Fruit fly (Drosophila melanogaster) whole organism, prepupa: ENCODE results near the gene Had1.

Experiments
- Blimp-1 ChIP-seq: fragments of 200-800 bp; sonication (Bioruptor generic); optimal IDR thresholded peaks from 3 replicates; lab custom pipeline; 2017; ENCODE audit warnings: missing biosample characterization, missing genetic modification characterization, mild to moderate bottlenecking, moderate library complexity, missing genetic modification reagents
- CG10631 ChIP-seq: fragments of 200-800 bp; sonication (Bioruptor generic); optimal IDR thresholded peaks from 2 replicates; lab custom pipeline; 2016; ENCODE audit warnings: missing biosample characterization, missing genetic modification characterization
- CG10669 ChIP-seq: fragments of 200-800 bp; sonication (Bioruptor generic); optimal IDR thresholded peaks from 3 replicates; lab custom pipeline; 2018; ENCODE audit warnings: missing biosample characterization, mild to moderate bottlenecking, missing genetic modification characterization, moderate library complexity
- CG11762 ChIP-seq: fragments of 200-800 bp; sonication (Bioruptor generic); optimal IDR thresholded peaks from 3 replicates; lab custom pipeline; 2016; ENCODE audit warnings: missing biosample characterization, missing genetic modification characterization; ENCODE audit not compliant: insufficient read depth
- CG15336 ChIP-seq: fragments of 200-800 bp; sonication (Bioruptor generic); IDR thresholded peaks from 2 replicates; pipeline ENCODE4 v1.3.6; 2022; ENCODE audit warnings: missing biosample characterization, missing genetic modification characterization
- CG1621 ChIP-seq: fragments of 200-800 bp; sonication (Bioruptor generic); optimal IDR thresholded peaks from 3 replicates; lab custom pipeline; 2018; ENCODE audit warnings: missing biosample characterization, mild to moderate bottlenecking, missing genetic modification characterization
- CG3032 ChIP-seq: fragments of 200-800 bp; optimal IDR thresholded peaks from 2 replicates; lab custom pipeline; 2019; ENCODE audit warnings: missing biosample characterization, mild to moderate bottlenecking, missing genetic modification characterization, moderate library complexity
- CG31627 ChIP-seq: fragments of 200-800 bp; sonication (Bioruptor generic); optimal IDR thresholded peaks from 3 replicates; lab custom pipeline; 2016; ENCODE audit warnings: missing biosample characterization, missing genetic modification characterization
- CG34406 ChIP-seq: fragments of 200-800 bp; sonication (Bioruptor generic); optimal IDR thresholded peaks from 3 replicates; lab custom pipeline; 2016; ENCODE audit warnings: missing biosample characterization, missing genetic modification characterization
- CG4318 ChIP-seq: fragments of 200-800 bp; sonication (Bioruptor generic); optimal IDR thresholded peaks from 3 replicates; lab custom pipeline; 2017; ENCODE audit warnings: missing biosample characterization, mild to moderate bottlenecking, missing genetic modification characterization
- CG6808 ChIP-seq: fragments of 200-800 bp; sonication (Bioruptor generic); optimal IDR thresholded peaks from 3 replicates; lab custom pipeline; 2017; ENCODE audit warnings: missing biosample characterization, missing genetic modification characterization, mild to moderate bottlenecking, moderate library complexity, missing genetic modification reagents
- CG7368 ChIP-seq: fragments of 200-800 bp; sonication (Bioruptor generic); optimal IDR thresholded peaks from 3 replicates; lab custom pipeline; 2016; ENCODE audit warnings: missing biosample characterization, missing genetic modification characterization
- CG8119 ChIP-seq: fragments of 200-800 bp; sonication (Bioruptor generic); IDR thresholded peaks from 3 replicates; pipeline ENCODE4 v1.3.6; 2022; ENCODE audit warnings: missing biosample characterization, missing genetic modification characterization
- CG8319 ChIP-seq: fragments of 200-800 bp; sonication (Bioruptor generic); optimal IDR thresholded peaks from 3 replicates; lab custom pipeline; 2016; ENCODE audit warnings: missing biosample characterization, missing genetic modification characterization
- CG8632 ChIP-seq: fragments of 200-800 bp; sonication (Bioruptor generic); optimal IDR thresholded peaks from 3 replicates; lab custom pipeline; 2016; ENCODE audit warnings: missing biosample characterization, missing genetic modification characterization
- CG9139 ChIP-seq: fragments of 200-800 bp; sonication (Bioruptor generic); optimal IDR thresholded peaks from 3 replicates; lab custom pipeline; 2017; ENCODE audit warnings: missing biosample characterization, mild to moderate bottlenecking, missing genetic modification characterization
- Eip75B ChIP-seq: fragments of 200-800 bp; sonication (Bioruptor generic); optimal IDR thresholded peaks from 3 replicates; lab custom pipeline; 2016; ENCODE audit warnings: missing biosample characterization, missing genetic modification characterization
- Eip78C ChIP-seq: fragments of 200-800 bp; sonication (Bioruptor generic); peaks from one replicate; lab custom pipeline; 2016; ENCODE audit warnings: missing biosample characterization, missing genetic modification characterization
- Ets21C ChIP-seq: fragments of 200-800 bp; sonication (Bioruptor generic); optimal IDR thresholded peaks from 3 replicates; lab custom pipeline; 2016; ENCODE audit warnings: missing biosample characterization, missing genetic modification characterization
- Ets96B ChIP-seq: fragments of 200-800 bp; optimal IDR thresholded peaks from 2 replicates; lab custom pipeline; 2019; ENCODE audit warnings: missing biosample characterization, mild to moderate bottlenecking, missing genetic modification characterization, moderate library complexity
- Gug ChIP-seq: fragments of 200-800 bp; sonication (Bioruptor generic); IDR thresholded peaks from 2 replicates; pipeline ENCODE4 v1.3.6; 2022; ENCODE audit warnings: missing biosample characterization, missing genetic modification characterization
- Hr4 ChIP-seq: fragments of 200-800 bp; sonication (Bioruptor generic); optimal IDR thresholded peaks from 3 replicates; lab custom pipeline; 2016; ENCODE audit warnings: missing biosample characterization, missing genetic modification characterization
- Met ChIP-seq: fragments of 200-800 bp; sonication (Bioruptor generic); optimal IDR thresholded peaks from 3 replicates; lab custom pipeline; 2016; ENCODE audit warnings: missing biosample characterization, missing genetic modification characterization
- Sox15 ChIP-seq: fragments of 200-800 bp; sonication (Bioruptor generic); optimal IDR thresholded peaks from 3 replicates; lab custom pipeline; 2016; ENCODE audit warnings: missing biosample characterization, missing genetic modification characterization
- acj6 ChIP-seq: fragments of 200-800 bp; sonication (Bioruptor generic); optimal IDR thresholded peaks from 3 replicates; lab custom pipeline; 2016; ENCODE audit warnings: missing biosample characterization, missing genetic modification characterization
- dac ChIP-seq: fragments of 200-800 bp; sonication (Bioruptor generic); optimal IDR thresholded peaks from 2 replicates; lab custom pipeline; 2017; ENCODE audit warnings: missing biosample characterization, mild to moderate bottlenecking, missing genetic modification characterization
- dsx ChIP-seq: fragments of 200-800 bp; optimal IDR thresholded peaks from 3 replicates; lab custom pipeline; 2019; ENCODE audit warnings: missing biosample characterization, mild to moderate bottlenecking, missing genetic modification characterization, moderate library complexity; ENCODE audit not compliant: poor library complexity, severe bottlenecking
- esn ChIP-seq: fragments of 200-800 bp; sonication (Bioruptor generic); optimal IDR thresholded peaks from 2 replicates; lab custom pipeline; 2016; ENCODE audit warnings: missing biosample characterization, mild to moderate bottlenecking, missing genetic modification characterization, moderate library complexity
- fd85E ChIP-seq: fragments of 200-800 bp; sonication (Bioruptor generic); optimal IDR thresholded peaks from 3 replicates; lab custom pipeline; 2016; ENCODE audit warnings: missing biosample characterization, missing genetic modification characterization
- fkh ChIP-seq: fragments of 200-800 bp; sonication (Bioruptor generic); optimal IDR thresholded peaks from 3 replicates; lab custom pipeline; 2017; ENCODE audit warnings: missing biosample characterization, mild to moderate bottlenecking, missing genetic modification characterization, moderate library complexity
- lz ChIP-seq: fragments of 200-800 bp; sonication (Bioruptor generic); optimal IDR thresholded peaks from 3 replicates; lab custom pipeline; 2016; ENCODE audit warnings: missing biosample characterization, missing genetic modification characterization
- net ChIP-seq: fragments of 200-800 bp; sonication (Bioruptor generic); optimal IDR thresholded peaks from 3 replicates; lab custom pipeline; 2016; ENCODE audit warnings: missing biosample characterization, missing genetic modification characterization
- pdm3 ChIP-seq: fragments of 200-800 bp; sonication (Bioruptor generic); optimal IDR thresholded peaks from 3 replicates; lab custom pipeline; 2016; ENCODE audit warnings: missing biosample characterization, missing genetic modification characterization
- salr ChIP-seq, 2 experiments: fragments of 200-800 bp; sonication (Bioruptor generic); optimal IDR thresholded peaks; 3 replicates each; lab custom pipeline; 2016 to 2018; ENCODE audit warnings: missing biosample characterization in 2 of 2, missing genetic modification characterization in 2 of 2, mild to moderate bottlenecking in 1 of 2
- spab ChIP-seq: fragments of 200-800 bp; sonication (Bioruptor generic); optimal IDR thresholded peaks from 2 replicates; lab custom pipeline; 2017; ENCODE audit warnings: missing biosample characterization, mild to moderate bottlenecking, missing genetic modification characterization, missing genetic modification reagents
- svp ChIP-seq: fragments of 200-800 bp; sonication (Bioruptor generic); peaks from one replicate; lab custom pipeline; 2016; ENCODE audit warnings: missing biosample characterization, missing genetic modification characterization

Had1 gene

dm6 chrX:16318858-16319557, 10.5 kb upstream of the Had1 start (continued):
- TF ChIP-seq CG1621 (peak; percentile 52), CG31627 (peak; percentile 65), Ets21C (GFP tag; lab: Kevin White, UChicago) (peak; percentile 50), lz (GFP tag; lab: Kevin White, UChicago) (peak; percentile 42), CG15336 (GFP tag; lab: Robert Waterston, UW) (peak; percentile 75), CG9139 (GFP tag; lab: Kevin White, UChicago) (no peak), Eip78C (GFP tag; lab: Kevin White, UChicago) (peak; percentile 95), CG11762 (GFP tag; lab: Kevin White, UChicago) (peak; percentile 69), CG7368 (GFP tag; lab: Kevin White, UChicago) (no peak), CG4318 (GFP tag; lab: Kevin White, UChicago) (peak; percentile 58), Blimp-1 (GFP tag; lab: Kevin White, UChicago) (no peak), CG3032 (tag; lab: Kevin White, UChicago) (peak; percentile 76), CG34406 (GFP tag; lab: Kevin White, UChicago) (peak; percentile 40), Sox15 (GFP tag; lab: Kevin White, UChicago) (peak; percentile 60), Gug (peak; percentile 76)
- TF ChIP-seq, all 60 proteins: peak for 47

DNA sequence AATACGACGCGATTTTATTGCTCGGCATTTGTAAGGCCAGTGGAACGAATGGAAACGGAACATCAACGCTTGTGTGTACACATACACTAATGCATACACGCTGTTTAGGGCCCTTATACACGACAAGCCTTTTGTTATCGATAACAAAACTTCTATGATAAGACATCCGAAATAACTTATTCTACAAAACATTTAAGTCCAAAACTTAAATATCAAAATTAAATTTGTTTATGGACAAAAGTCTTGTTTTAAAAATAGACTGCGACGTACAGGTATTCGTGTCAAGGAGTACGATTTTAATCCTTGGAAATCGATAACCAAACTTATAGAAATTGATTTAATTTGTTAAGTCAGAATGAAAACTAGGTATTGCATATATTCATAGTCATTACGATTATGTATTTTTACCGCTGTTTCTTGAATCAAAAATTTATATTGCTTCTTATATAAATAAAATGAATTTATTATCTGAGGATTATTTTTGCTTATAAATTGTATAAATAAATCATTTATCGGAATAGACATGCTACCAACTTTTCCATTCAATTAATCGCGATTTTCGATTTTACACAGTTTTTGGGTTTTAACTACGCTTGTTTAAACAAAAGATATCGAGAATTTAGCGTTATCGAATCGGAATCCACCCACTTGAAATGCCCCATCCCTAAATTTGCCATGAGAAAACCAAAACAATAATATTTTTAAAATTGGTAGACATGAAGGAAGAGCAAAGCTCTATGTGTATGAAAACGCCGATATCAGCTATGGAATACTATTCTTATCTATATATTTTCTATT, 4.8 kb upstream of the Had1 start, which contains the start of the genes CG9915 and SWIP:
CG9915 (minus strand) TSS at position 61 of the 798 bp plus-strand sequence.
SWIP (plus strand) TSS at position 632 of the 798 bp plus-strand sequence.
- TF ChIP-seq esn (GFP tag; lab: Kevin White, UChicago): peak; percentile 23
- TF ChIP-seq CG8119 (GFP tag; lab: Robert Waterston, UW): no peak
- no peak for TF ChIP-seq salr (GFP tag; optimal IDR thresholded peaks at IDR 0.05; lab: Kevin White, UChicago)
- no peak for TF ChIP-seq CG31627
- no peak for TF ChIP-seq CG10669 (GFP tag; lab: Kevin White, UChicago)
- no peak for TF ChIP-seq acj6 (GFP tag; lab: Kevin White, UChicago)
- TF ChIP-seq Eip78C (GFP tag; lab: Kevin White, UChicago): peak; percentile 74
- no peak for TF ChIP-seq dac (GFP tag; lab: Kevin White, UChicago)
- no peak for TF ChIP-seq svp (GFP tag; lab: Kevin White, UChicago)
- TF ChIP-seq Blimp-1 (GFP tag; lab: Kevin White, UChicago): no peak
- TF ChIP-seq Hr4: no peak
- TF ChIP-seq fkh: peak; percentile 53
- no peak for TF ChIP-seq CG7368 (GFP tag; lab: Kevin White, UChicago)
- TF ChIP-seq CG3032 (tag; lab: Kevin White, UChicago): peak; percentile 7
- TF ChIP-seq CG11762 (GFP tag; lab: Kevin White, UChicago): no peak
- no peak for TF ChIP-seq Gug
- no peak for TF ChIP-seq CG9139 (GFP tag; lab: Kevin White, UChicago)
- TF ChIP-seq spab (GFP tag; lab: Kevin White, UChicago): no peak
- no peak for TF ChIP-seq CG8632 (GFP tag; lab: Kevin White, UChicago)
- no peak for TF ChIP-seq CG10631 (GFP tag; lab: Kevin White, UChicago)
- TF ChIP-seq net (GFP tag; lab: Kevin White, UChicago): no peak
- TF ChIP-seq dsx (GFP tag; lab: Kevin White, UChicago): no peak
- TF ChIP-seq CG6808 (GFP tag; lab: Kevin White, UChicago): no peak
- TF ChIP-seq, all 60 proteins: peak for 4

- no peak for TF ChIP-seq CG10631 (GFP tag; lab: Kevin White, UChicago)
- TF ChIP-seq Eip75B: no peak
- TF ChIP-seq net (GFP tag; lab: Kevin White, UChicago): no peak
- TF ChIP-seq fd85E: no peak
- TF ChIP-seq Hr4: no peak
- TF ChIP-seq CG8319 (GFP tag; lab: Kevin White, UChicago): no peak
- no peak for TF ChIP-seq CG8119 (GFP tag; lab: Robert Waterston, UW)
- TF ChIP-seq Ets96B (tag; lab: Kevin White, UChicago): no peak
- TF ChIP-seq CG4318 (GFP tag; lab: Kevin White, UChicago): no peak
- no peak for TF ChIP-seq pdm3
- TF ChIP-seq CG3032 (tag; lab: Kevin White, UChicago): no peak
- TF ChIP-seq esn (GFP tag; lab: Kevin White, UChicago): no peak
- no peak for TF ChIP-seq Met (GFP tag; lab: Kevin White, UChicago)
- TF ChIP-seq, all 60 proteins: peak for 0
Measured at dm6 chrX:16309764-16310163, 1.3 kb upstream of the Had1 start.
